Fruit fly (Drosophila melanogaster) whole organism, pupa: ENCODE measurements around the gene Shc.

Experiments
- CG12605 ChIP-seq: fragments of 200-800 bp; sonication (Bioruptor generic); IDR thresholded peaks from 2 replicates; pipeline ENCODE4 v1.3.6; 2022; ENCODE audit warnings: missing biosample characterization, missing genetic modification characterization
- CG13204 ChIP-seq: fragments of 200-800 bp; sonication (Bioruptor generic); optimal IDR thresholded peaks from 2 replicates; lab custom pipeline; 2018; ENCODE audit warnings: missing biosample characterization, mild to moderate bottlenecking, missing genetic modification characterization, moderate library complexity
- CG17806 ChIP-seq: fragments of 200-800 bp; sonication (Bioruptor generic); optimal IDR thresholded peaks from 2 replicates; lab custom pipeline; 2018; ENCODE audit warnings: missing biosample characterization, mild to moderate bottlenecking, missing genetic modification characterization, moderate library complexity
- CG34367 ChIP-seq: fragments of 200-800 bp; sonication (Bioruptor generic); optimal IDR thresholded peaks from 2 replicates; lab custom pipeline; 2018; ENCODE audit warnings: missing biosample characterization, mild to moderate bottlenecking, missing genetic modification characterization
- CG9948 ChIP-seq: fragments of 200-800 bp; sonication (Bioruptor generic); optimal IDR thresholded peaks from 2 replicates; lab custom pipeline; 2018; ENCODE audit warnings: missing biosample characterization, mild to moderate bottlenecking, missing genetic modification characterization, moderate library complexity
- D1 ChIP-seq: fragments of 200-800 bp; sonication (Bioruptor generic); optimal IDR thresholded peaks from 2 replicates; lab custom pipeline; 2018; ENCODE audit warnings: missing biosample characterization, mild to moderate bottlenecking, missing genetic modification characterization, moderate library complexity
- Snoo ChIP-seq: fragments of 200-800 bp; sonication (Bioruptor generic); optimal IDR thresholded peaks from 3 replicates; lab custom pipeline; 2017; ENCODE audit warnings: missing biosample characterization, mild to moderate bottlenecking, missing genetic modification characterization, inconsistent platforms
- rn ChIP-seq: fragments of 200-800 bp; sonication (Bioruptor generic); IDR thresholded peaks from 2 replicates; pipeline ENCODE4 v1.3.6; 2022; ENCODE audit warnings: missing biosample characterization, missing genetic modification characterization

- TF ChIP-seq rn (GFP tag; lab: Robert Waterston, UW) (no peak), CG34367 (tag; lab: Kevin White, UChicago) (no peak), CG13204 (no peak), CG12605 (GFP tag; lab: Robert Waterston, UW) (no peak), Snoo (tag; lab: Kevin White, UChicago) (no peak), CG9948 (tag; lab: Kevin White, UChicago) (no peak), D1 (tag; lab: Kevin White, UChicago) (no peak), CG17806 (no peak)
Observed at dm6 chr3L:9404497-9404896, 22.3 kb upstream of the Shc start, which contains the start of gene Cpr67B.
